Worm (Caenorhabditis elegans) whole organism, L1 larva: ENCODE results near the gene ZK1320.13.

Experiments
- mdl-1 ChIP-seq, 2 experiments: fragments of 150-350 bp; optimal IDR thresholded peaks; 2 replicates each; lab custom pipeline; 2014 to 2017; ENCODE audit warnings: missing biosample characterization in 2 of 2, missing genetic modification characterization in 2 of 2, inconsistent platforms in 1 of 2
- nhr-19 ChIP-seq: fragments of 200-800 bp; sonication (Bioruptor generic); conservative IDR thresholded peaks from 2 replicates; pipeline ENCODE4 v1.3.6; 2022; ENCODE audit warnings: missing genetic modification characterization, missing compliant biosample characterization
- ztf-11 ChIP-seq, 2 experiments: sonication (generic microtip); optimal IDR thresholded peaks; 2 replicates each; lab custom pipeline; 2016 to 2017; ENCODE audit warnings: missing genetic modification characterization in 2 of 2, missing biosample characterization in 1 of 2, missing compliant biosample characterization in 1 of 2

DNA sequence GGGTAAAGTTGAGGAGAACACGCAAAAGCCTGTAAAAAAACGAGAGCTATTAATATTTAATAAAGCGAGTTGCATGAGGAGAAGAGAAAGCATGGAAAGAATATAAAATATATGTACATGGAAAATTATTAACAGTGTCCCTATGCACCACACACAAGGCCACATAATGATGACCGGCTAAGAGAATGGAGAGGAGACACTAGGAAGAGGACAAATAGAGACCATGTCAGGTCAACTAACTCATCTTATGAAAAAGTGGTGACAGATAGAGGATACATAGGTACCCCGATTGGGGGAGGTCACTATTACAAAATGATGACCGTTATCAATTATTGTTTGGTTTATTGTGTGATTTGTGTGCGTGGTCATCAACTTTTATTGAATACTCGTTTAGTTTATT lies 36.2 kb upstream of the ZK1320.13 start, which contains the start of gene fzr-1:
- TF ChIP-seq mdl-1 (tag; optimal IDR thresholded peaks at IDR 0.05; lab: Kevin White, UChicago), result no peak
- TF ChIP-seq ztf-11 (tag; optimal IDR thresholded peaks at IDR 0.05; lab: Kevin White, UChicago), result no peak
- TF ChIP-seq nhr-19, result no peak
